Fruit fly (Drosophila melanogaster): ENCODE data around the gene CG3961.

CG3961 gene

DNA sequence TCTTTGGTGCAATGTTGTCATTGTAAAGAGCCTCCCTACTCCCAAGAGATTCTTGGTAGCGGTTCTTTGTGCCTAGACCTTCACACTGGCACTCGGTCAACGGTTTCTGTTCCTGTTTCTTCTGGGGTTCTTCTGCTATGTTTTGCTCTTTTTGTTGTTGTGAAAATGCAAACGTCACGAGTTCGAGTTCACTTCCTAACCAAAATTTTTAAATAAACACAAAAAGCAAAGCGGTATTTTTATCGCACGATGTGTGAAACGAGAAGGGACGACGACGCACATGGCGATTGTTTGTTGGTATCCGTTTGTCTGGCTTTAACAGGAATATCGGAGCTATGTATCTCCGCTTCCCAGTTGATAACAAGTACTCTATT is 50.3 kb downstream of the CG3961 start:
- TF ChIP-seq tll (GFP tag; optimal IDR thresholded peaks at IDR 0.05) (peak in 1 of 2 experiments; percentile 85), CG10274 (GFP tag; optimal IDR thresholded peaks at IDR 0.05) (no peak)

DNA sequence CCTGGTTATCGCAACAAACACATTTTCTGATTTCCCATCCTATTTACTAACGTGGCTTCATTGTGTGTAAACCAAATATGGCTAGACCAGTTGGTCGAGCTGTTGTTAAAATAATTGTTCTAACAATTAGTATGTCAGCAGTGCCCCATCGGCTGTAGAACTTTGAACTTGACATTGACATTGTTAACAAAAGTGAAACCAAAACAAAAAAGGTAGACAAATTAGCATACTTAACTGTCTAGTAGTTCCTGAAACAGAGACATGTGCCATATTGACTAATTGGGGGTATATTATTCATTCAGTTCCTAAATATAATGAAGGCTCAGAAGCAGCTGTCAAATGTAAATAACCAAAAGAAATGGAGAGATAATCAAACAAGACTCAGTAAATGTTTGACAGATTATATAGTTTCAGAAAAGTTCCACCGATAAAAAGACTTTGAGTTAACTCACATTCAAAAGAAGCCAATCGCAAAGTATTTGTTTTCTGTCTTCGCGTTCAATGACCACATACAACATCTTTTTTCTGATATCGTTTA is 52.5 kb downstream of the CG3961 start:
- no peak for TF ChIP-seq trh (GFP tag; optimal IDR thresholded peaks at IDR 0.05)
- no peak for TF ChIP-seq jing (GFP tag; optimal IDR thresholded peaks at IDR 0.05)
- no peak for TF ChIP-seq dmrt99B (tag; optimal IDR thresholded peaks at IDR 0.05)
- TF ChIP-seq B-H2 (GFP tag; optimal IDR thresholded peaks at IDR 0.05): peak; percentile 17
- TF ChIP-seq CG15514 (GFP tag; optimal IDR thresholded peaks at IDR 0.05): peak; percentile 37
- TF ChIP-seq salm (tag; optimal IDR thresholded peaks at IDR 0.05): no peak
- TF ChIP-seq Elba2 (GFP tag; optimal IDR thresholded peaks at IDR 0.05): no peak
- no peak for TF ChIP-seq Rx (GFP tag; IDR thresholded peaks at IDR 0.05)
- TF ChIP-seq Hr3 (GFP tag; optimal IDR thresholded peaks at IDR 0.05): no peak
- TF ChIP-seq Side (GFP tag; optimal IDR thresholded peaks at IDR 0.05): peak; percentile 71
- TF ChIP-seq ase (GFP tag; IDR thresholded peaks at IDR 0.05): no peak
- no peak for TF ChIP-seq CG5953 (GFP tag; IDR thresholded peaks at IDR 0.05)
- no peak for TF ChIP-seq Mrtf (GFP tag; IDR thresholded peaks at IDR 0.05)
- no peak for TF ChIP-seq CG3407 (GFP tag; optimal IDR thresholded peaks at IDR 0.05)
- TF ChIP-seq sob (GFP tag; IDR thresholded peaks at IDR 0.05): no peak
- TF ChIP-seq Scr (GFP tag; IDR thresholded peaks at IDR 0.05; ENCODE audit: partially characterized antibody): no peak
- no peak for TF ChIP-seq CG2889 (GFP tag; IDR thresholded peaks at IDR 0.05)
- no peak for TF ChIP-seq CG2202 (tag; optimal IDR thresholded peaks at IDR 0.05)
- TF ChIP-seq sd (tag; optimal IDR thresholded peaks at IDR 0.05): no peak
- TF ChIP-seq jumu (GFP tag; optimal IDR thresholded peaks at IDR 0.05): no peak
- no peak for TF ChIP-seq seq (GFP tag; IDR thresholded peaks at IDR 0.05)
- peak; percentile 10 for TF ChIP-seq zen (tag; optimal IDR thresholded peaks at IDR 0.05)
- TF ChIP-seq Camta (GFP tag; optimal IDR thresholded peaks at IDR 0.05): no peak
- TF ChIP-seq CG2712 (tag; optimal IDR thresholded peaks at IDR 0.05): no peak
- peak; percentile 10 for TF ChIP-seq CG17568 (GFP tag; optimal IDR thresholded peaks at IDR 0.05)
- TF ChIP-seq Meics (GFP tag; optimal IDR thresholded peaks at IDR 0.05): peak; percentile 61
- peak; percentile 4 for TF ChIP-seq fd102C (GFP tag; optimal IDR thresholded peaks at IDR 0.05)
- TF ChIP-seq CG11247 (GFP tag; IDR thresholded peaks at IDR 0.05): no peak
- TF ChIP-seq CG6813 (GFP tag; optimal IDR thresholded peaks at IDR 0.05): peak; percentile 56
- no peak for TF ChIP-seq tna (GFP tag; IDR thresholded peaks at IDR 0.05; ENCODE audit: partially characterized antibody)
- no peak for TF ChIP-seq BEAF-32 (GFP tag; optimal IDR thresholded peaks at IDR 0.05)
- no peak for TF ChIP-seq CG4282 (GFP tag; optimal IDR thresholded peaks at IDR 0.05)
- TF ChIP-seq CG10147 (GFP tag; optimal IDR thresholded peaks at IDR 0.05): no peak
- TF ChIP-seq grn (GFP tag; optimal IDR thresholded peaks at IDR 0.05): no peak
- TF ChIP-seq CG7556 (GFP tag; optimal IDR thresholded peaks at IDR 0.05): no peak
- no peak for TF ChIP-seq lmd (GFP tag; IDR thresholded peaks at IDR 0.05)
- TF ChIP-seq wor (GFP tag; IDR thresholded peaks at IDR 0.05): no peak
- TF ChIP-seq onecut (GFP tag; IDR thresholded peaks at IDR 0.05): peak; percentile 39; the same call in 1 of the 2 replicates
- no peak for TF ChIP-seq croc (GFP tag; conservative IDR thresholded peaks at IDR 0.05)
- no peak for TF ChIP-seq yki (optimal IDR thresholded peaks at IDR 0.05)
- TF ChIP-seq CG18599 (GFP tag; optimal IDR thresholded peaks at IDR 0.05): peak; percentile 84
- no peak for TF ChIP-seq cg (GFP tag; optimal IDR thresholded peaks at IDR 0.05)
- TF ChIP-seq bowl (GFP tag; IDR thresholded peaks at IDR 0.05): no peak
- no peak for TF ChIP-seq CG7357 (GFP tag; IDR thresholded peaks at IDR 0.05)
- TF ChIP-seq gsb-n (tag; optimal IDR thresholded peaks at IDR 0.05): no peak
- TF ChIP-seq aop (GFP tag; IDR thresholded peaks at IDR 0.05): no peak
- no peak for TF ChIP-seq corto (GFP tag; optimal IDR thresholded peaks at IDR 0.05)
- TF ChIP-seq CG1792 (GFP tag; optimal IDR thresholded peaks at IDR 0.05): peak; percentile 18

Measured in whole organism, embryonic.